Worm (Caenorhabditis elegans) whole organism, L4 larva: ENCODE measurements around the gene lys-10.
A peak's percentile ranks its signal among the peaks of the same experiment; 100 is the strongest.

Source experiments
- lin-39 ChIP-seq: fragments of 150-350 bp; optimal IDR thresholded peaks from 2 replicates; lab custom pipeline; 2014; ENCODE audit warnings: missing biosample characterization, missing genetic modification reagents, missing genetic modification characterization
- mdl-1 ChIP-seq, 2 experiments: fragments of 150-350 bp in 1 of 2; sonication (generic microtip) in 1 of 2; optimal IDR thresholded peaks; 2 replicates each; lab custom pipeline; 2014 to 2017; ENCODE audit warnings: missing biosample characterization in 2 of 2, missing genetic modification characterization in 2 of 2
- sdz-12 ChIP-seq: fragments of 200-800 bp; sonication (Bioruptor generic); optimal IDR thresholded peaks from 2 replicates; lab custom pipeline; 2018; ENCODE audit warnings: mild to moderate bottlenecking, missing genetic modification characterization, missing compliant biosample characterization
- unc-62 ChIP-seq, 3 experiments: fragments of 150-350 bp in 1 of 3; sonication (generic microtip); optimal IDR thresholded peaks in 2 of 3; peaks in 1 of 3; 1 replicate in 1 of 3; 2 replicates in 2 of 3; lab custom pipeline; 2014 to 2017; ENCODE audit warnings: missing biosample characterization in 3 of 3, missing genetic modification characterization in 3 of 3, missing genetic modification reagents in 3 of 3, missing genotype in 1 of 3

DNA sequence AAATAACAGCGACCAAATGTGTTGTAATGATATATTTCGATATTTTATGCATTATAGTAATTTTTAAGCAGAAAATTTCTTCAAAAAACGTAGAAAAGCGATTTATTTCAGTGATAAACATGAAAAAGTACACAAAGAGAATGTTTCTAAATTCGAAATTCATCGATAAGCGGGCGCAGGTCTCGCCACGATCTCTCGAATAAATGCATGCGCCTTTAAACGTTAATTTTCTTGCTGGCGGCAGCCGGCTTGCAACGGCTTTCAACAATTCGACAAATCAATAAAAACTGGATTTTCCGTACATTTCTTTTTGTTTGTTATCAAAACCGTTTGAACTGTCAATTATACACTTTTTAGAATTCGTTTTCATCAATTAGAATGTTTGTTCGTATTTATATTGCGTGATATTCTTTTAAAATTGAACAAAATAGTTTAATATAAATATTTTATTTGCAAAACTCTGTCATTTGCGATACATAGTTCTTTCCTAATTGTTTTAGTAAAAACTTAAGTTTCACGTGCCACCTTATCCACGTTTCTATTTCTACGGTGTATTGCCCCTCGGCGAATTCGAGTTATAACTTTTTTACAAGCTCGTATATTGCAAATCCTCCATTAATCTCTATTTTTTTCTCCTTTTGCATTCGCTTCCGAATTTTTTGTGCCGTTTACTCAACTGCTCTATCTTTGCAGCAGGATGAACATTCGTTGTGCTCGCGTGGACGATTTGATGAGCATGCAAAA is 42.9 kb upstream of the lys-10 start, which contains the start of gene daf-31:
- TF ChIP-seq lin-39, result no peak
- peak in 1 of 2 experiments; percentile 17 for TF ChIP-seq mdl-1 (tag; optimal IDR thresholded peaks at IDR 0.05; lab: Kevin White, UChicago)
- no peak for TF ChIP-seq unc-62 (GFP tag; optimal IDR thresholded peaks at IDR 0.05 in 1 of 2; lab: Kevin White, UChicago)
- TF ChIP-seq unc-62 (tag; optimal IDR thresholded peaks at IDR 0.05; lab: Kevin White, UChicago), result no peak
- TF ChIP-seq sdz-12 (GFP tag; lab: Kevin White, UChicago), result no peak
